Fruit fly (Drosophila melanogaster) whole organism, embryonic: ENCODE measurements around the gene CG13075.

ENCODE experiments used
- CG10274 ChIP-seq: fragments of 200-800 bp; sonication (Bioruptor generic); optimal IDR thresholded peaks from 3 replicates; lab custom pipeline; 2017; ENCODE audit warnings: missing biosample characterization, mild to moderate bottlenecking, missing genetic modification characterization
- CG10366 ChIP-seq: fragments of 200-800 bp; sonication (Bioruptor generic); IDR thresholded peaks from 2 replicates; pipeline ENCODE4 v1.3.6; 2022; ENCODE audit warnings: missing biosample characterization, missing genetic modification characterization
- CG10462 ChIP-seq: fragments of 200-800 bp; sonication (Bioruptor generic); optimal IDR thresholded peaks from 2 replicates; lab custom pipeline; 2016; ENCODE audit warnings: missing biosample characterization, missing genetic modification characterization
- CG12219 ChIP-seq: fragments of 200-800 bp; sonication (Bioruptor generic); optimal IDR thresholded peaks from 3 replicates; lab custom pipeline; 2018; ENCODE audit warnings: missing biosample characterization, mild to moderate bottlenecking, missing genetic modification characterization
- CG12236 ChIP-seq: fragments of 200-800 bp; sonication (Bioruptor generic); optimal IDR thresholded peaks from 2 replicates; lab custom pipeline; 2016; ENCODE audit warnings: missing biosample characterization, missing genetic modification characterization
- CG13424 ChIP-seq: fragments of 200-800 bp; sonication (Bioruptor generic); optimal IDR thresholded peaks from 2 replicates; lab custom pipeline; 2019; ENCODE audit warnings: missing biosample characterization, mild to moderate bottlenecking, missing genetic modification characterization, moderate library complexity
- CG13894 ChIP-seq: fragments of 200-800 bp; sonication (Bioruptor generic); optimal IDR thresholded peaks from 3 replicates; lab custom pipeline; 2018; ENCODE audit warnings: missing biosample characterization, mild to moderate bottlenecking, missing genetic modification characterization, moderate library complexity
- CG14050 ChIP-seq: fragments of 200-800 bp; sonication (Bioruptor generic); IDR thresholded peaks from 3 replicates; pipeline ENCODE4 v1.3.6; 2022; ENCODE audit warnings: missing biosample characterization, missing genetic modification characterization
- CG14965 ChIP-seq: fragments of 200-800 bp; sonication (Bioruptor generic); optimal IDR thresholded peaks from 2 replicates; lab custom pipeline; 2016; ENCODE audit warnings: missing biosample characterization, missing genetic modification characterization, borderline replicate concordance
- CG15073 ChIP-seq: fragments of 200-800 bp; sonication (Bioruptor generic); optimal IDR thresholded peaks from 2 replicates; lab custom pipeline; 2016; ENCODE audit warnings: missing biosample characterization, missing genetic modification characterization
- CG17361 ChIP-seq: fragments of 200-800 bp; sonication (Bioruptor generic); IDR thresholded peaks from 3 replicates; pipeline ENCODE4 v1.3.6; 2022; ENCODE audit warnings: missing biosample characterization, missing genetic modification characterization
- CG17612 ChIP-seq: fragments of 200-800 bp; sonication (Bioruptor generic); IDR thresholded peaks from 2 replicates; pipeline ENCODE4 v1.3.6; 2022; ENCODE audit warnings: missing biosample characterization, missing genetic modification characterization
- CG30020 ChIP-seq: fragments of 200-800 bp; optimal IDR thresholded peaks from 2 replicates; lab custom pipeline; 2019; ENCODE audit warnings: missing biosample characterization, mild to moderate bottlenecking, missing genetic modification characterization, moderate library complexity
- CG30403 ChIP-seq: fragments of 200-800 bp; sonication (Bioruptor generic); optimal IDR thresholded peaks from 3 replicates; lab custom pipeline; 2016; ENCODE audit warnings: missing biosample characterization, missing genetic modification characterization
- CG34224 ChIP-seq: fragments of 200-800 bp; sonication (Bioruptor generic); IDR thresholded peaks from 3 replicates; pipeline ENCODE4 v1.3.6; 2022; ENCODE audit warnings: missing biosample characterization, missing genetic modification characterization; ENCODE audit not compliant: partially characterized antibody
- CG4282 ChIP-seq: fragments of 200-800 bp; sonication (Bioruptor generic); optimal IDR thresholded peaks from 2 replicates; lab custom pipeline; 2016; ENCODE audit warnings: missing biosample characterization, missing genetic modification characterization
- CG4328 ChIP-seq: fragments of 200-800 bp; sonication (Bioruptor generic); optimal IDR thresholded peaks from 3 replicates; lab custom pipeline; 2017; ENCODE audit warnings: missing biosample characterization, missing genetic modification reagents, missing genetic modification characterization
- CG4854 ChIP-seq: fragments of 200-800 bp; sonication (Bioruptor generic); optimal IDR thresholded peaks from 2 replicates; lab custom pipeline; 2016; ENCODE audit warnings: missing biosample characterization, missing genetic modification characterization, inconsistent platforms
- CG6689 ChIP-seq: fragments of 200-800 bp; sonication (Bioruptor generic); IDR thresholded peaks from 2 replicates; pipeline ENCODE4 v1.3.6; 2022; ENCODE audit warnings: missing biosample characterization, missing genetic modification characterization
- CG7372 ChIP-seq: fragments of 200-800 bp; sonication (Bioruptor generic); IDR thresholded peaks from 2 replicates; pipeline ENCODE4 v1.3.6; 2022; ENCODE audit warnings: missing biosample characterization, missing genetic modification characterization
- Dref ChIP-seq: fragments of 200-800 bp; sonication (Bioruptor generic); IDR thresholded peaks from 2 replicates; pipeline ENCODE4 v1.3.6; 2022; ENCODE audit warnings: missing biosample characterization, missing genetic modification characterization
- Fer1 ChIP-seq: fragments of 200-800 bp; sonication (Bioruptor generic); optimal IDR thresholded peaks from 2 replicates; lab custom pipeline; 2017; ENCODE audit warnings: missing biosample characterization, mild to moderate bottlenecking, missing genetic modification characterization
- Lpt ChIP-seq: fragments of >200 bp; optimal IDR thresholded peaks from 2 replicates; lab custom pipeline; 2018; ENCODE audit warnings: missing biosample characterization, missing genetic modification characterization
- Meics ChIP-seq: fragments of 200-800 bp; sonication (Bioruptor generic); optimal IDR thresholded peaks from 2 replicates; lab custom pipeline; 2017; ENCODE audit warnings: missing biosample characterization, mild to moderate bottlenecking, missing genetic modification characterization
- Myb ChIP-seq: fragments of 200-800 bp; sonication (Bioruptor generic); optimal IDR thresholded peaks from 2 replicates; lab custom pipeline; 2016; ENCODE audit warnings: missing biosample characterization, missing genetic modification characterization
- Oli ChIP-seq: fragments of 200-800 bp; sonication (Bioruptor generic); optimal IDR thresholded peaks from 2 replicates; lab custom pipeline; 2018; ENCODE audit warnings: missing biosample characterization, mild to moderate bottlenecking, missing genetic modification characterization, moderate library complexity
- Stat92E ChIP-seq, 3 experiments: fragments of >200 bp in 2 of 3; fragments of 200-800 bp in 1 of 3; sonication (Bioruptor generic) in 1 of 3; optimal IDR thresholded peaks; 2 replicates each; lab custom pipeline; 2017 to 2019; ENCODE audit warnings: missing biosample characterization in 3 of 3, missing genetic modification characterization in 3 of 3, mild to moderate bottlenecking in 1 of 3, moderate library complexity in 1 of 3
- Tbp ChIP-seq: fragments of >200 bp; optimal IDR thresholded peaks from 2 replicates; lab custom pipeline; 2018; ENCODE audit warnings: missing biosample characterization, missing genetic modification characterization
- Usf ChIP-seq: fragments of 200-800 bp; sonication (Bioruptor generic); optimal IDR thresholded peaks from 2 replicates; lab custom pipeline; 2017; ENCODE audit warnings: missing genotype, missing biosample characterization, missing genetic modification characterization
- caup ChIP-seq: fragments of 200-800 bp; sonication (Bioruptor generic); optimal IDR thresholded peaks from 3 replicates; lab custom pipeline; 2017; ENCODE audit warnings: missing biosample characterization, mild to moderate bottlenecking, missing genetic modification characterization, moderate library complexity; ENCODE audit not compliant: severe bottlenecking
- chm ChIP-seq: fragments of 200-800 bp; sonication (Bioruptor generic); IDR thresholded peaks from 2 replicates; pipeline ENCODE4 v1.3.6; 2022; ENCODE audit warnings: missing biosample characterization, missing genetic modification characterization
- crc ChIP-seq: fragments of 200-800 bp; sonication (Bioruptor generic); optimal IDR thresholded peaks from 2 replicates; lab custom pipeline; 2016; ENCODE audit warnings: missing biosample characterization, missing genetic modification characterization
- crol ChIP-seq: fragments of 200-800 bp; sonication (Bioruptor generic); IDR thresholded peaks from 2 replicates; pipeline ENCODE4 v1.3.6; 2022; ENCODE audit warnings: missing biosample characterization, missing genetic modification characterization
- da ChIP-seq: fragments of 200-800 bp; sonication (Bioruptor generic); optimal IDR thresholded peaks from 2 replicates; lab custom pipeline; 2016; ENCODE audit warnings: missing biosample characterization, missing genetic modification characterization
- disco-r ChIP-seq: fragments of 200-800 bp; sonication (Bioruptor generic); optimal IDR thresholded peaks from 2 replicates; lab custom pipeline; 2016; ENCODE audit warnings: missing biosample characterization, missing genetic modification characterization
- dpn ChIP-seq, 2 experiments: fragments of 200-800 bp; sonication (Bioruptor generic); optimal IDR thresholded peaks; 3 replicates each; lab custom pipeline; 2016; ENCODE audit warnings: missing biosample characterization in 2 of 2, missing genetic modification characterization in 2 of 2
- gfzf ChIP-seq: fragments of 200-800 bp; sonication (Bioruptor generic); optimal IDR thresholded peaks from 2 replicates; lab custom pipeline; 2016; ENCODE audit warnings: missing biosample characterization, mild to moderate bottlenecking, missing genetic modification characterization, moderate library complexity
- grau ChIP-seq: fragments of 200-800 bp; optimal IDR thresholded peaks from 3 replicates; lab custom pipeline; 2019; ENCODE audit warnings: missing biosample characterization, mild to moderate bottlenecking, missing genetic modification characterization, moderate library complexity
- gro ChIP-seq: fragments of 200-800 bp; sonication (Bioruptor generic); optimal IDR thresholded peaks from 2 replicates; lab custom pipeline; 2016; ENCODE audit warnings: missing biosample characterization, missing genetic modification characterization
- her ChIP-seq: fragments of 200-800 bp; sonication (Bioruptor generic); optimal IDR thresholded peaks from 2 replicates; lab custom pipeline; 2016; ENCODE audit warnings: missing biosample characterization, missing genetic modification characterization
- hkb ChIP-seq, 2 experiments: fragments of 200-800 bp in 1 of 2; fragments of >200 bp in 1 of 2; sonication (Bioruptor generic) in 1 of 2; IDR thresholded peaks in 1 of 2; optimal IDR thresholded peaks in 1 of 2; 2 replicates each; pipeline versions ENCODE4 v1.3.6 to Lab custom; 2017 to 2022; ENCODE audit warnings: missing biosample characterization in 1 of 2, missing genetic modification characterization in 1 of 2
- ken ChIP-seq: fragments of 200-800 bp; sonication (Bioruptor generic); IDR thresholded peaks from 3 replicates; pipeline ENCODE4 v1.3.6; 2022; ENCODE audit warnings: missing biosample characterization, missing genetic modification characterization
- lilli ChIP-seq: fragments of 200-800 bp; sonication (Bioruptor generic); optimal IDR thresholded peaks from 3 replicates; lab custom pipeline; 2016; ENCODE audit warnings: missing biosample characterization, missing genetic modification characterization
- onecut ChIP-seq: fragments of 200-800 bp; sonication (Bioruptor generic); IDR thresholded peaks from 2 replicates; pipeline ENCODE4 v1.3.6; 2022; ENCODE audit warnings: missing biosample characterization, missing genetic modification characterization
- pita ChIP-seq: fragments of 200-800 bp; sonication (Bioruptor generic); optimal IDR thresholded peaks from 2 replicates; lab custom pipeline; 2017; ENCODE audit warnings: missing biosample characterization, mild to moderate bottlenecking, missing genetic modification characterization
- pnt ChIP-seq: fragments of 200-800 bp; sonication (Bioruptor generic); optimal IDR thresholded peaks from 3 replicates; lab custom pipeline; 2016; ENCODE audit warnings: missing biosample characterization, missing genetic modification characterization
- row ChIP-seq: fragments of 200-800 bp; sonication (Bioruptor generic); IDR thresholded peaks from 3 replicates; pipeline ENCODE4 v1.3.6; 2022; ENCODE audit warnings: missing biosample characterization, missing genetic modification characterization
- tin ChIP-seq: fragments of 200-800 bp; sonication (Bioruptor generic); optimal IDR thresholded peaks from 3 replicates; lab custom pipeline; 2016; ENCODE audit warnings: missing biosample characterization, missing genetic modification characterization
- tna ChIP-seq: fragments of 200-800 bp; sonication (Bioruptor generic); IDR thresholded peaks from 2 replicates; pipeline ENCODE4 v1.3.6; 2022; ENCODE audit warnings: missing biosample characterization, missing genetic modification characterization; ENCODE audit not compliant: partially characterized antibody
- twi ChIP-seq: fragments of 200-800 bp; optimal IDR thresholded peaks from 2 replicates; lab custom pipeline; 2019; ENCODE audit warnings: missing biosample characterization, mild to moderate bottlenecking, missing genetic modification characterization, moderate library complexity
- zfh2 ChIP-seq: fragments of 200-800 bp; sonication (Bioruptor generic); optimal IDR thresholded peaks from 2 replicates; lab custom pipeline; 2016; ENCODE audit warnings: missing biosample characterization, missing genetic modification characterization

CG13075 gene

dm6 chr3L:16048086-16048485, 35.7 kb upstream of the CG13075 start (continued):
- peak; percentile 43 for TF ChIP-seq CG12219 (GFP tag; lab: Kevin White, UChicago)
- TF ChIP-seq Usf, result no peak
- TF ChIP-seq CG10274 (GFP tag; lab: Kevin White, UChicago), result peak; percentile 12
- no peak for TF ChIP-seq crol (GFP tag; lab: Robert Waterston, UW)
- TF ChIP-seq CG30020, result no peak
- TF ChIP-seq Meics (GFP tag; lab: Kevin White, UChicago), result peak; percentile 55
- no peak for TF ChIP-seq CG15073 (GFP tag; lab: Kevin White, UChicago)
- TF ChIP-seq CG4328 (GFP tag; lab: Kevin White, UChicago), result peak; percentile 17
- peak; percentile 62 for TF ChIP-seq grau (tag; lab: Kevin White, UChicago)
- TF ChIP-seq dpn (GFP tag; optimal IDR thresholded peaks at IDR 0.05; lab: Kevin White, UChicago), result peak; percentile 32 to 65
- TF ChIP-seq tin (GFP tag; lab: Kevin White, UChicago), result peak; percentile 17
- peak; percentile 68 for TF ChIP-seq CG13894 (tag; lab: Kevin White, UChicago)
- TF ChIP-seq caup (GFP tag; lab: Kevin White, UChicago), result peak; percentile 53
- no peak for TF ChIP-seq ken (GFP tag; lab: Robert Waterston, UW)
- TF ChIP-seq CG12236 (GFP tag; lab: Kevin White, UChicago), result no peak
- TF ChIP-seq CG6689 (GFP tag; lab: Robert Waterston, UW), result peak; percentile 48; the same call in 1 of the 2 replicates
- TF ChIP-seq CG13424, result peak; percentile 60
- peak; percentile 57 for TF ChIP-seq zfh2 (GFP tag; lab: Kevin White, UChicago)
- no peak for TF ChIP-seq CG4282 (GFP tag; lab: Kevin White, UChicago)
- TF ChIP-seq hkb (optimal IDR thresholded peaks at IDR 0.05; lab: Kevin White, UChicago), result no peak
- peak; percentile 56 for TF ChIP-seq hkb (GFP tag; IDR thresholded peaks at IDR 0.05; lab: Robert Waterston, UW)
- TF ChIP-seq CG34224 (GFP tag; lab: Robert Waterston, UW), result no peak
- TF ChIP-seq chm (GFP tag; lab: Robert Waterston, UW), result peak; percentile 50; the same call in 1 of the 2 replicates
- TF ChIP-seq crc (GFP tag; lab: Kevin White, UChicago), result peak; percentile 7
- no peak for TF ChIP-seq Stat92E (GFP tag; optimal IDR thresholded peaks at IDR 0.05; lab: Kevin White, UChicago)
- TF ChIP-seq CG10366 (GFP tag; lab: Robert Waterston, UW), result peak; percentile 41
- no peak for TF ChIP-seq CG14965 (GFP tag; lab: Kevin White, UChicago)
- TF ChIP-seq da (GFP tag; lab: Kevin White, UChicago), result no peak
- no peak for TF ChIP-seq CG17361 (GFP tag; lab: Robert Waterston, UW)
- 0 out of 2 replicates have a peak, but pooled peaks have one; percentile 11 for TF ChIP-seq CG17612 (GFP tag; lab: Robert Waterston, UW)
- TF ChIP-seq her (GFP tag; lab: Kevin White, UChicago), result peak; percentile 17
- no peak for TF ChIP-seq twi (tag; lab: Kevin White, UChicago)
- peak; percentile 52 for TF ChIP-seq Fer1
- TF ChIP-seq gro (GFP tag; lab: Kevin White, UChicago), result peak; percentile 28
- TF ChIP-seq row, result peak; percentile 71
- TF ChIP-seq Myb (GFP tag; lab: Kevin White, UChicago), result peak; percentile 25
- TF ChIP-seq pita (GFP tag; lab: Kevin White, UChicago), result no peak
- TF ChIP-seq Lpt (GFP tag; lab: Kevin White, UChicago), result no peak
- TF ChIP-seq tna, result no peak
- TF ChIP-seq onecut, result 0 out of 2 replicates have a peak, but pooled peaks have one; percentile 28
- no peak for TF ChIP-seq Tbp (GFP tag; lab: Kevin White, UChicago)
- no peak for TF ChIP-seq pnt (GFP tag; lab: Kevin White, UChicago)
- no peak for TF ChIP-seq disco-r (GFP tag; lab: Kevin White, UChicago)
- TF ChIP-seq gfzf (GFP tag; lab: Kevin White, UChicago), result no peak
- TF ChIP-seq Oli (tag; lab: Kevin White, UChicago), result peak; percentile 49
- no peak for TF ChIP-seq CG10462 (GFP tag; lab: Kevin White, UChicago)
- TF ChIP-seq lilli (GFP tag; lab: Kevin White, UChicago), result peak; percentile 70
- TF ChIP-seq CG30403 (GFP tag; lab: Kevin White, UChicago), result peak; percentile 46
- TF ChIP-seq CG14050, result peak; percentile 25; the same call in 1 of the 3 replicates
- 0 out of 2 replicates have a peak, but pooled peaks have one; percentile 38 for TF ChIP-seq CG7372
- TF ChIP-seq CG4854 (GFP tag; lab: Kevin White, UChicago), result no peak
- TF ChIP-seq Dref, result no peak
